Worm (Caenorhabditis elegans): ENCODE data around the gene rpt-2.

DNA sequence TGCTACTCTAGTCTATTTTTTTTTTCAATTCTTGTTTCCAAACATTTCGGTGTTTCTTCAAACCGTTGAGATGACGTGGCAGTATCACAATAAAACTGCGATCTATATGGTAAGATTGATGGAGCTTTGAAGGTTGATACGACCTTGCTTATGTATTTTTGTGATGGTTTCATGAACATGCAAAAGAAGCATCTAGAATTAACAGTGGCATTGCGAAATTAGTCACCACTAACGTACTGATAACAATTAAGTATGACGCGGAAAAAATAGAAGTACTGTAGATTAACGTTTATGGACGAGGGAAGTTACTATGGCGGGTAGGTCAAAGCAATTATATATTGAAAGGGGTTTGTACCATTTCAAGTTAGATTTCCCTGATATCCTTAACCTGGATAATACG lies 5.1 kb downstream of the rpt-2 start:
- TF ChIP-seq ref-1 (GFP tag; conservative IDR thresholded peaks at IDR 0.05) = no peak
- no peak for TF ChIP-seq ztf-23 (GFP tag; IDR thresholded peaks at IDR 0.05)
- no peak for TF ChIP-seq med-1 (GFP tag; optimal IDR thresholded peaks at IDR 0.05; ENCODE audit: insufficient read depth)
- TF ChIP-seq flt-1 (GFP tag; IDR thresholded peaks at IDR 0.05) = no peak
- no peak for TF ChIP-seq tab-1 (GFP tag; IDR thresholded peaks at IDR 0.05)
- no peak for TF ChIP-seq cog-1 (tag; optimal IDR thresholded peaks at IDR 0.05)
- TF ChIP-seq klf-2 (GFP tag; conservative IDR thresholded peaks at IDR 0.05) = no peak
- no peak for TF ChIP-seq T22C8.4 (GFP tag; IDR thresholded peaks at IDR 0.05)
